Fruit fly (Drosophila melanogaster) whole organism, embryonic: ENCODE data around the gene Hn.

Experiments used
- ATbp ChIP-seq: fragments of 200-800 bp; sonication (Bioruptor generic); optimal IDR thresholded peaks from 2 replicates; lab custom pipeline; 2017; ENCODE audit warnings: missing biosample characterization, mild to moderate bottlenecking, missing genetic modification characterization, missing genetic modification reagents
- Atf3 ChIP-seq: fragments of 200-800 bp; sonication (Bioruptor generic); optimal IDR thresholded peaks from 3 replicates; lab custom pipeline; 2016; ENCODE audit warnings: missing biosample characterization, missing genetic modification characterization
- CG10565 ChIP-seq: fragments of 200-800 bp; sonication (Bioruptor generic); optimal IDR thresholded peaks from 3 replicates; lab custom pipeline; 2016; ENCODE audit warnings: missing biosample characterization, mild to moderate bottlenecking, missing genetic modification characterization
- CG11695 ChIP-seq: fragments of 200-800 bp; sonication (Bioruptor generic); IDR thresholded peaks from 3 replicates; pipeline ENCODE4 v1.3.6; 2022; ENCODE audit warnings: missing biosample characterization, missing genetic modification characterization
- CG12769 ChIP-seq: fragments of 200-800 bp; sonication (Bioruptor generic); optimal IDR thresholded peaks from 2 replicates; lab custom pipeline; 2019; ENCODE audit warnings: missing biosample characterization, mild to moderate bottlenecking, missing genetic modification characterization, moderate library complexity
- CG13894 ChIP-seq: fragments of 200-800 bp; sonication (Bioruptor generic); optimal IDR thresholded peaks from 3 replicates; lab custom pipeline; 2018; ENCODE audit warnings: missing biosample characterization, mild to moderate bottlenecking, missing genetic modification characterization, moderate library complexity
- CG15011 ChIP-seq: fragments of 200-800 bp; sonication (Bioruptor generic); optimal IDR thresholded peaks from 3 replicates; lab custom pipeline; 2018; ENCODE audit warnings: missing biosample characterization, mild to moderate bottlenecking, missing genetic modification characterization
- CG17829 ChIP-seq: fragments of 200-800 bp; optimal IDR thresholded peaks from 2 replicates; lab custom pipeline; 2019; ENCODE audit warnings: missing biosample characterization, mild to moderate bottlenecking, missing genetic modification characterization, moderate library complexity
- CG18011 ChIP-seq: fragments of 200-800 bp; sonication (Bioruptor generic); optimal IDR thresholded peaks from 2 replicates; lab custom pipeline; 2017; ENCODE audit warnings: missing biosample characterization, missing genetic modification characterization, mild to moderate bottlenecking, moderate library complexity, missing genotype
- CG30020 ChIP-seq: fragments of 200-800 bp; optimal IDR thresholded peaks from 2 replicates; lab custom pipeline; 2019; ENCODE audit warnings: missing biosample characterization, mild to moderate bottlenecking, missing genetic modification characterization, moderate library complexity
- CG31388 ChIP-seq: fragments of 200-800 bp; sonication (Bioruptor generic); optimal IDR thresholded peaks from 2 replicates; lab custom pipeline; 2016; ENCODE audit warnings: missing biosample characterization, missing genetic modification characterization
- CG8290 ChIP-seq, 3 experiments: fragments of 200-800 bp; sonication (Bioruptor generic); optimal IDR thresholded peaks; 2 replicates each; lab custom pipeline; 2016 to 2019; ENCODE audit warnings: missing biosample characterization in 3 of 3, missing genetic modification characterization in 3 of 3, mild to moderate bottlenecking in 2 of 3, moderate library complexity in 1 of 3
- CG8359 ChIP-seq: fragments of 200-800 bp; sonication (Bioruptor generic); optimal IDR thresholded peaks from 2 replicates; lab custom pipeline; 2017; ENCODE audit warnings: missing biosample characterization, mild to moderate bottlenecking, missing genetic modification characterization, borderline replicate concordance
- Deaf1 ChIP-seq: fragments of 200-800 bp; optimal IDR thresholded peaks from 3 replicates; lab custom pipeline; 2019; ENCODE audit warnings: missing biosample characterization, mild to moderate bottlenecking, missing genetic modification characterization, moderate library complexity
- Doc2 ChIP-seq: fragments of 200-800 bp; sonication (Bioruptor generic); IDR thresholded peaks from 2 replicates; pipeline ENCODE4 v1.3.6; 2022; ENCODE audit warnings: missing biosample characterization, missing genetic modification characterization
- HmgD ChIP-seq: fragments of 200-800 bp; sonication (Bioruptor generic); optimal IDR thresholded peaks from 3 replicates; lab custom pipeline; 2016; ENCODE audit warnings: missing biosample characterization, missing genetic modification characterization
- Hr39 ChIP-seq: fragments of >200 bp; optimal IDR thresholded peaks from 2 replicates; lab custom pipeline; 2017
- Oli ChIP-seq: fragments of 200-800 bp; sonication (Bioruptor generic); optimal IDR thresholded peaks from 2 replicates; lab custom pipeline; 2018; ENCODE audit warnings: missing biosample characterization, mild to moderate bottlenecking, missing genetic modification characterization, moderate library complexity
- Rx ChIP-seq: fragments of 200-800 bp; sonication (Bioruptor generic); IDR thresholded peaks from 2 replicates; pipeline ENCODE4 v1.3.6; 2022; ENCODE audit warnings: missing biosample characterization, missing genetic modification characterization
- abd-A ChIP-seq: fragments of 200-800 bp; sonication (Bioruptor generic); optimal IDR thresholded peaks from 3 replicates; lab custom pipeline; 2019; ENCODE audit warnings: missing biosample characterization, mild to moderate bottlenecking, missing genetic modification characterization, moderate library complexity
- ac ChIP-seq: fragments of 200-800 bp; sonication (Bioruptor generic); optimal IDR thresholded peaks from 3 replicates; lab custom pipeline; 2017; ENCODE audit warnings: missing biosample characterization, mild to moderate bottlenecking, missing genetic modification characterization
- ap ChIP-seq: fragments of 200-800 bp; sonication (Bioruptor generic); IDR thresholded peaks from 2 replicates; pipeline ENCODE4 v1.3.6; 2022; ENCODE audit warnings: missing biosample characterization, missing genetic modification characterization
- cas ChIP-seq: fragments of 200-800 bp; sonication (Bioruptor generic); IDR thresholded peaks from 2 replicates; pipeline ENCODE4 v1.3.6; 2022; ENCODE audit warnings: missing biosample characterization, missing genetic modification characterization
- chinmo ChIP-seq: fragments of 200-800 bp; sonication (Bioruptor generic); IDR thresholded peaks from 4 replicates; pipeline ENCODE4 v1.3.6; 2022; ENCODE audit warnings: missing biosample characterization, missing genetic modification characterization; ENCODE audit not compliant: partially characterized antibody
- en ChIP-seq: fragments of 200-800 bp; sonication (Bioruptor generic); optimal IDR thresholded peaks from 2 replicates; lab custom pipeline; 2016; ENCODE audit warnings: missing biosample characterization, missing genetic modification characterization
- ewg ChIP-seq: fragments of 200-800 bp; sonication (Bioruptor generic); optimal IDR thresholded peaks from 3 replicates; lab custom pipeline; 2017; ENCODE audit warnings: mild to moderate bottlenecking, missing biosample characterization, missing genetic modification reagents, missing genetic modification characterization
- gem ChIP-seq: fragments of 200-800 bp; sonication (Bioruptor generic); optimal IDR thresholded peaks from 2 replicates; lab custom pipeline; 2019; ENCODE audit warnings: missing biosample characterization, mild to moderate bottlenecking, missing genetic modification characterization, moderate library complexity
- grn ChIP-seq: fragments of 200-800 bp; sonication (Bioruptor generic); optimal IDR thresholded peaks from 3 replicates; lab custom pipeline; 2017; ENCODE audit warnings: missing biosample characterization, missing genetic modification characterization
- klu ChIP-seq: fragments of 200-800 bp; sonication (Bioruptor generic); IDR thresholded peaks from 2 replicates; pipeline ENCODE4 v1.3.6; 2022; ENCODE audit warnings: missing biosample characterization, missing genetic modification characterization
- kni ChIP-seq: fragments of 200-800 bp; sonication (Bioruptor generic); optimal IDR thresholded peaks from 3 replicates; lab custom pipeline; 2017; ENCODE audit warnings: mild to moderate bottlenecking, missing biosample characterization, missing genetic modification reagents, missing genetic modification characterization
- knrl ChIP-seq: fragments of 200-800 bp; sonication (Bioruptor generic); IDR thresholded peaks from 3 replicates; pipeline ENCODE4 v1.3.6; 2022; ENCODE audit warnings: missing biosample characterization, missing genetic modification characterization; ENCODE audit not compliant: partially characterized antibody
- nerfin-1 ChIP-seq: fragments of 200-800 bp; sonication (Bioruptor generic); optimal IDR thresholded peaks from 3 replicates; lab custom pipeline; 2019; ENCODE audit warnings: missing biosample characterization, mild to moderate bottlenecking, missing genetic modification characterization, moderate library complexity
- oc ChIP-seq: fragments of 200-800 bp; sonication (Bioruptor generic); optimal IDR thresholded peaks from 2 replicates; lab custom pipeline; 2018; ENCODE audit warnings: missing biosample characterization, mild to moderate bottlenecking, missing genetic modification characterization, moderate library complexity
- odd ChIP-seq: fragments of 200-800 bp; sonication (Bioruptor generic); optimal IDR thresholded peaks from 2 replicates; lab custom pipeline; 2017; ENCODE audit warnings: missing biosample characterization, mild to moderate bottlenecking, missing genetic modification characterization
- pita ChIP-seq: fragments of 200-800 bp; sonication (Bioruptor generic); optimal IDR thresholded peaks from 2 replicates; lab custom pipeline; 2017; ENCODE audit warnings: missing biosample characterization, mild to moderate bottlenecking, missing genetic modification characterization
- schlank ChIP-seq: fragments of 200-800 bp; sonication (Bioruptor generic); optimal IDR thresholded peaks from 2 replicates; lab custom pipeline; 2018; ENCODE audit warnings: missing biosample characterization, mild to moderate bottlenecking, missing genetic modification characterization
- sd ChIP-seq: fragments of 200-800 bp; sonication (Bioruptor generic); optimal IDR thresholded peaks from 3 replicates; lab custom pipeline; 2018; ENCODE audit warnings: missing biosample characterization, mild to moderate bottlenecking, missing genetic modification characterization, moderate library complexity
- sisA ChIP-seq: fragments of 200-800 bp; sonication (Bioruptor generic); IDR thresholded peaks from 2 replicates; pipeline ENCODE4 v1.3.6; 2022; ENCODE audit warnings: missing biosample characterization, missing genetic modification characterization
- sqz ChIP-seq: fragments of 200-800 bp; sonication (Bioruptor generic); optimal IDR thresholded peaks from 3 replicates; lab custom pipeline; 2018; ENCODE audit warnings: missing biosample characterization, mild to moderate bottlenecking, missing genetic modification characterization
- sr ChIP-seq: fragments of 200-800 bp; sonication (Bioruptor generic); IDR thresholded peaks from 3 replicates; pipeline ENCODE4 v1.3.6; 2022; ENCODE audit warnings: missing biosample characterization, missing genetic modification characterization
- stwl ChIP-seq: fragments of 200-800 bp; sonication (Bioruptor generic); optimal IDR thresholded peaks from 3 replicates; lab custom pipeline; 2018; ENCODE audit warnings: missing biosample characterization, mild to moderate bottlenecking, missing genetic modification characterization, moderate library complexity
- tgo ChIP-seq: fragments of 200-800 bp; sonication (Bioruptor generic); IDR thresholded peaks from 3 replicates; pipeline ENCODE4 v1.3.6; 2022; ENCODE audit warnings: missing biosample characterization, missing genetic modification characterization
- trh ChIP-seq: fragments of 200-800 bp; sonication (Bioruptor generic); optimal IDR thresholded peaks from 2 replicates; lab custom pipeline; 2016; ENCODE audit warnings: missing biosample characterization, missing genetic modification characterization
- twi ChIP-seq: fragments of 200-800 bp; optimal IDR thresholded peaks from 2 replicates; lab custom pipeline; 2019; ENCODE audit warnings: missing biosample characterization, mild to moderate bottlenecking, missing genetic modification characterization, moderate library complexity

Gene Hn

dm6 chr3L:7732141-7732748, 28.0 kb upstream of the Hn start, which contains the start of gene CG8492 (continued):
- TF ChIP-seq ATbp (GFP tag; lab: Kevin White, UChicago) (no peak), en (GFP tag; lab: Kevin White, UChicago) (no peak), CG18011 (GFP tag; lab: Kevin White, UChicago) (no peak), knrl (GFP tag; lab: Robert Waterston, UW) (no peak), nerfin-1 (tag; lab: Kevin White, UChicago) (no peak), HmgD (no peak), CG8359 (GFP tag; lab: Kevin White, UChicago) (peak; percentile 98), CG10565 (no peak), chinmo (peak; percentile 63; the same call in 2 of the 4 replicates), ac (GFP tag; lab: Kevin White, UChicago) (no peak), Atf3 (GFP tag; lab: Kevin White, UChicago) (no peak), stwl (tag; lab: Kevin White, UChicago) (no peak), tgo (no peak), Oli (no peak), gem (no peak), Rx (no peak), pita (GFP tag; lab: Kevin White, UChicago) (no peak), Hr39 (lab: Kevin White, UChicago) (no peak)

dm6 chr3L:7741953-7742352, 18.3 kb upstream of the Hn start:
- no peak for TF ChIP-seq ewg (GFP tag; lab: Kevin White, UChicago)
- TF ChIP-seq cas, result no peak
- TF ChIP-seq CG17829 (tag; lab: Kevin White, UChicago), result no peak
- TF ChIP-seq sqz, result peak; percentile 9
- 0 out of 3 replicates have a peak, but pooled peaks have one; percentile 13 for TF ChIP-seq CG11695 (GFP tag; lab: Robert Waterston, UW)
- no peak for TF ChIP-seq CG15011 (GFP tag; lab: Kevin White, UChicago)
- TF ChIP-seq sisA, result no peak
- no peak for TF ChIP-seq twi (tag; lab: Kevin White, UChicago)
- peak; percentile 84 for TF ChIP-seq grn (GFP tag; lab: Kevin White, UChicago)
- TF ChIP-seq Deaf1 (tag; lab: Kevin White, UChicago), result no peak
- no peak for TF ChIP-seq sr
- no peak for TF ChIP-seq CG31388 (GFP tag; lab: Kevin White, UChicago)
- TF ChIP-seq sd (tag; lab: Kevin White, UChicago), result peak; percentile 37
- peak; percentile 21 for TF ChIP-seq CG8290 (GFP tag; optimal IDR thresholded peaks at IDR 0.05; lab: Kevin White, UChicago)
- TF ChIP-seq CG8290 (tag; optimal IDR thresholded peaks at IDR 0.05; lab: Kevin White, UChicago), result no peak
- peak; percentile 77 for TF ChIP-seq kni (GFP tag; lab: Kevin White, UChicago)
- TF ChIP-seq oc, result peak; percentile 76
- TF ChIP-seq CG12769, result peak; percentile 64
- TF ChIP-seq CG30020, result no peak
- TF ChIP-seq abd-A (tag; lab: Kevin White, UChicago), result peak; percentile 4
- TF ChIP-seq chinmo, result 0 out of 4 replicates have a peak, but pooled peaks have one; percentile 54
- no peak for TF ChIP-seq trh (GFP tag; lab: Kevin White, UChicago)
- no peak for TF ChIP-seq klu (GFP tag; lab: Robert Waterston, UW)
- TF ChIP-seq odd (GFP tag; lab: Kevin White, UChicago), result no peak
- no peak for TF ChIP-seq ap (GFP tag; lab: Robert Waterston, UW)
- TF ChIP-seq Doc2, result no peak
- peak; percentile 84 for TF ChIP-seq CG13894 (tag; lab: Kevin White, UChicago)
- TF ChIP-seq CG10565, result no peak
- no peak for TF ChIP-seq schlank
